Fruit fly (Drosophila melanogaster): ENCODE data around the gene Mhcl.

Mhcl gene

dm6 chr3R:16135616-16136015 is 37.1 kb upstream of the Mhcl start:
- TF ChIP-seq CG11762 (GFP tag; optimal IDR thresholded peaks at IDR 0.05; ENCODE audit: insufficient read depth) = no peak
- no peak for TF ChIP-seq acj6 (GFP tag; optimal IDR thresholded peaks at IDR 0.05)
- TF ChIP-seq dsx (GFP tag; optimal IDR thresholded peaks at IDR 0.05; ENCODE audit: poor library complexity, severe bottlenecking) = peak; percentile 9
- TF ChIP-seq CG6808 (GFP tag; optimal IDR thresholded peaks at IDR 0.05) = peak; percentile 71
- TF ChIP-seq CG3032 (tag; optimal IDR thresholded peaks at IDR 0.05) = no peak

DNA sequence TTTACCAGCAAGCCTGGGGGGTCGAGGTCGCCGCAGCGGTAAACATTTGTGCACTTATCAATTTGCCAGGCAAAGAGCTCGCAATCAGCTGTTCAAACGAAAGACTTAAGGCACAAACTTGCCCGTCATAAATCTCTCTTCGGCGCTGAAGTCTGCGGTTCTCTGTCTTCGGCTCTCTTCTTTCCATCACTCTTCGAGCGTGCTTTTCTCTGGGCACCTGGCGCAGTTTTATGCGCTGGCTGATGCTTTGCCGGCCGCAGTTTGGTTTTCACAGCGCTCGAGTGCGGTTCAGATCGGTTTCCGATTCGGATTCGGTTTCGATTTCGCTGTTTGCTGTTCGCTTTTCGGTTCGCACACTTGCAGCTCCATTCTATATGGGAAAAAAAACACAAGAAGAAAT is 29.9 kb upstream of the Mhcl start:
- TF ChIP-seq fd85E (GFP tag; optimal IDR thresholded peaks at IDR 0.05) = no peak
- no peak for TF ChIP-seq pdm3 (GFP tag; optimal IDR thresholded peaks at IDR 0.05)
- peak; percentile 3 for TF ChIP-seq Met (GFP tag; optimal IDR thresholded peaks at IDR 0.05)
- no peak for TF ChIP-seq CG10669 (GFP tag; optimal IDR thresholded peaks at IDR 0.05)
- TF ChIP-seq CG6276 (GFP tag; optimal IDR thresholded peaks at IDR 0.05) = no peak
- TF ChIP-seq CG6854 (GFP tag; optimal IDR thresholded peaks at IDR 0.05) = peak; percentile 44
- peak; percentile 41; the same call in 1 of the 3 replicates for TF ChIP-seq eg (GFP tag; IDR thresholded peaks at IDR 0.05)
- no peak for TF ChIP-seq Sox15 (GFP tag; optimal IDR thresholded peaks at IDR 0.05)
- TF ChIP-seq CG1621 (tag; optimal IDR thresholded peaks at IDR 0.05) = no peak
- peak; percentile 49; the same call in 1 of the 3 replicates for TF ChIP-seq CG6163 (GFP tag; IDR thresholded peaks at IDR 0.05)
- TF ChIP-seq lz (GFP tag; optimal IDR thresholded peaks at IDR 0.05) = no peak
- no peak for TF ChIP-seq CG11294 (GFP tag; IDR thresholded peaks at IDR 0.05)
- TF ChIP-seq CG16779 (tag; optimal IDR thresholded peaks at IDR 0.05) = no peak

- TF ChIP-seq CG4318 (GFP tag; optimal IDR thresholded peaks at IDR 0.05) = peak; percentile 65
- peak; percentile 73 for TF ChIP-seq Lpt (GFP tag; optimal IDR thresholded peaks at IDR 0.05)
- TF ChIP-seq CG34406 (GFP tag; optimal IDR thresholded peaks at IDR 0.05) = peak; percentile 14
- TF ChIP-seq esn (GFP tag; optimal IDR thresholded peaks at IDR 0.05) = peak; percentile 9
- TF ChIP-seq achi (GFP tag; optimal IDR thresholded peaks at IDR 0.05) = peak; percentile 79
- TF ChIP-seq fd59A (GFP tag; optimal IDR thresholded peaks at IDR 0.05) = peak; percentile 19
- TF ChIP-seq CG6276 (GFP tag; optimal IDR thresholded peaks at IDR 0.05) = peak; percentile 77
- TF ChIP-seq Hr39 (GFP tag; optimal IDR thresholded peaks at IDR 0.05) = no peak
- no peak for TF ChIP-seq dsx (GFP tag; optimal IDR thresholded peaks at IDR 0.05; ENCODE audit: poor library complexity, severe bottlenecking)
- peak; percentile 78 for TF ChIP-seq CG6163 (GFP tag; IDR thresholded peaks at IDR 0.05)
- no peak for TF ChIP-seq spab (GFP tag; optimal IDR thresholded peaks at IDR 0.05)
- TF ChIP-seq net (GFP tag; optimal IDR thresholded peaks at IDR 0.05) = peak; percentile 65
- TF ChIP-seq fd85E (GFP tag; optimal IDR thresholded peaks at IDR 0.05) = no peak
- TF ChIP-seq CG6792 (GFP tag; optimal IDR thresholded peaks at IDR 0.05) = peak; percentile 49
- peak; percentile 83 for TF ChIP-seq CG11294 (GFP tag; IDR thresholded peaks at IDR 0.05)
- TF ChIP-seq CG15336 (GFP tag; IDR thresholded peaks at IDR 0.05) = peak; percentile 92
- peak; percentile 45 for TF ChIP-seq CG3032 (tag; optimal IDR thresholded peaks at IDR 0.05)
- TF ChIP-seq CG10631 (GFP tag; optimal IDR thresholded peaks at IDR 0.05) = peak; percentile 77
- TF ChIP-seq vri (GFP tag; optimal IDR thresholded peaks at IDR 0.05) = no peak
- TF ChIP-seq Gug (GFP tag; IDR thresholded peaks at IDR 0.05) = peak; percentile 80
- TF ChIP-seq Hr4 (GFP tag; optimal IDR thresholded peaks at IDR 0.05) = peak; percentile 71
- no peak for TF ChIP-seq Ets21C (GFP tag; optimal IDR thresholded peaks at IDR 0.05)
- no peak for TF ChIP-seq CG6808 (GFP tag; optimal IDR thresholded peaks at IDR 0.05)
- no peak for TF ChIP-seq Sox102F (GFP tag; optimal IDR thresholded peaks at IDR 0.05)
- TF ChIP-seq CG32006 (GFP tag; optimal IDR thresholded peaks at IDR 0.05) = peak; percentile 89
- peak; percentile 47 for TF ChIP-seq CG8632 (GFP tag; optimal IDR thresholded peaks at IDR 0.05)
- no peak for TF ChIP-seq CG6854 (GFP tag; optimal IDR thresholded peaks at IDR 0.05)
- TF ChIP-seq OdsH (GFP tag; optimal IDR thresholded peaks at IDR 0.05) = peak; percentile 74
- TF ChIP-seq svp (GFP tag) = no peak
- TF ChIP-seq Ets96B (tag; optimal IDR thresholded peaks at IDR 0.05) = peak; percentile 42
- TF ChIP-seq Met (GFP tag; optimal IDR thresholded peaks at IDR 0.05) = peak; percentile 31
- peak; percentile 70 for TF ChIP-seq Eip75B (GFP tag; optimal IDR thresholded peaks at IDR 0.05)
- peak; percentile 50 for TF ChIP-seq CG11762 (GFP tag; optimal IDR thresholded peaks at IDR 0.05; ENCODE audit: insufficient read depth)
- peak in 1 of 2 experiments; percentile 75 for TF ChIP-seq salr (GFP tag; optimal IDR thresholded peaks at IDR 0.05)
- TF ChIP-seq CG10669 (GFP tag; optimal IDR thresholded peaks at IDR 0.05) = peak; percentile 21
- TF ChIP-seq dac (GFP tag; optimal IDR thresholded peaks at IDR 0.05) = peak; percentile 40
- peak; percentile 74 for TF ChIP-seq CG3919 (GFP tag; optimal IDR thresholded peaks at IDR 0.05)
- TF ChIP-seq ss (GFP tag; optimal IDR thresholded peaks at IDR 0.05) = peak in 1 of 2 experiments; percentile 32
- TF ChIP-seq CG11902 (GFP tag; optimal IDR thresholded peaks at IDR 0.05) = no peak
These were observed 20.9 kb upstream of the Mhcl start for dm6 chr3R:16119441-16119840.
